Worm (Caenorhabditis elegans) whole organism, L4 larva: Measurements from ENCODE around the gene Y94H6A.3.
A peak's percentile ranks its signal among the peaks of the same experiment; 100 is the strongest.

Experiments
- F10B5.3 ChIP-seq: sonication (generic microtip); optimal IDR thresholded peaks from 2 replicates; lab custom pipeline; 2016; ENCODE audit warnings: mild to moderate bottlenecking, missing genetic modification characterization, missing compliant biosample characterization
- F26F4.8 ChIP-seq: fragments of 200-800 bp; sonication (Bioruptor generic); conservative IDR thresholded peaks from 2 replicates; pipeline ENCODE4 v1.3.6; 2022; ENCODE audit warnings: missing genetic modification characterization, missing compliant biosample characterization
- F37D6.2 ChIP-seq: sonication (generic microtip); optimal IDR thresholded peaks from 2 replicates; lab custom pipeline; 2016; ENCODE audit warnings: mild to moderate bottlenecking, missing genetic modification characterization, missing compliant biosample characterization
- R02D3.7 ChIP-seq: fragments of 150-350 bp; sonication (generic microtip); optimal IDR thresholded peaks from 3 replicates; lab custom pipeline; 2014; ENCODE audit warnings: missing biosample characterization, missing genetic modification characterization
- T20F7.1 ChIP-seq: fragments of 200-800 bp; sonication (Bioruptor generic); optimal IDR thresholded peaks from 2 replicates; lab custom pipeline; 2018; ENCODE audit warnings: mild to moderate bottlenecking, missing genetic modification characterization, missing compliant biosample characterization
- ZK546.5 ChIP-seq, 2 experiments: sonication (generic microtip); optimal IDR thresholded peaks; 2 replicates each; lab custom pipeline; 2017; ENCODE audit warnings: missing biosample characterization in 2 of 2, missing genetic modification characterization in 2 of 2
- aha-1 ChIP-seq: fragments of 150-350 bp; peaks from one replicate; lab custom pipeline; 2014; ENCODE audit warnings: missing biosample characterization, missing genetic modification characterization
- arid-1 ChIP-seq: fragments of 200-800 bp; sonication (Bioruptor generic); conservative IDR thresholded peaks from 2 replicates; pipeline ENCODE4 v1.3.6; 2022; ENCODE audit warnings: missing genetic modification reagents, missing genetic modification characterization, missing compliant biosample characterization
- daf-12 ChIP-seq: fragments of 150-350 bp; optimal IDR thresholded peaks from 2 replicates; lab custom pipeline; 2014; ENCODE audit warnings: missing biosample characterization, missing genetic modification reagents, missing genetic modification characterization
- dpl-1 ChIP-seq: fragments of 150-350 bp; optimal IDR thresholded peaks from 2 replicates; lab custom pipeline; 2014; ENCODE audit warnings: missing biosample characterization, missing genetic modification reagents, missing genetic modification characterization
- duxl-1 ChIP-seq: sonication (generic microtip); optimal IDR thresholded peaks from 2 replicates; lab custom pipeline; 2016; ENCODE audit warnings: mild to moderate bottlenecking, missing genetic modification characterization, moderate library complexity, missing compliant biosample characterization; ENCODE audit not compliant: poor library complexity
- hif-1 ChIP-seq, 2 experiments: sonication (generic microtip); optimal IDR thresholded peaks; 2 replicates each; lab custom pipeline; 2016 to 2017; ENCODE audit warnings: missing compliant biosample characterization in 2 of 2, missing genetic modification characterization in 2 of 2, missing genetic modification reagents in 2 of 2, missing genotype in 2 of 2, mild to moderate bottlenecking in 1 of 2
- hlh-11 ChIP-seq: fragments of 200-800 bp; sonication (Bioruptor generic); optimal IDR thresholded peaks from 2 replicates; lab custom pipeline; 2018; ENCODE audit warnings: mild to moderate bottlenecking, missing genetic modification characterization, missing compliant biosample characterization
- hlh-30 ChIP-seq: sonication (generic microtip); optimal IDR thresholded peaks from 2 replicates; lab custom pipeline; 2017; ENCODE audit warnings: antibody characterized with exemption, mild to moderate bottlenecking, missing genetic modification characterization, missing compliant biosample characterization; ENCODE audit not compliant: insufficient read depth
- jun-1 ChIP-seq: fragments of 150-350 bp; optimal IDR thresholded peaks from 2 replicates; lab custom pipeline; 2014; ENCODE audit warnings: missing biosample characterization, missing genetic modification reagents, missing genetic modification characterization
- lin-13 ChIP-seq: fragments of 150-350 bp; optimal IDR thresholded peaks from 2 replicates; lab custom pipeline; 2014; ENCODE audit warnings: missing biosample characterization, missing genetic modification reagents, missing genetic modification characterization
- lin-29 ChIP-seq: fragments of 200-800 bp; sonication (Bioruptor generic); IDR thresholded peaks from 2 replicates; pipeline ENCODE4 v1.3.6; 2022; ENCODE audit warnings: missing genetic modification reagents, missing genetic modification characterization, missing compliant biosample characterization
- lin-38 ChIP-seq: fragments of 200-800 bp; sonication (Bioruptor generic); IDR thresholded peaks from 2 replicates; pipeline ENCODE4 v1.3.6; 2022; ENCODE audit warnings: missing genetic modification reagents, missing genetic modification characterization, missing compliant biosample characterization
- mdl-1 ChIP-seq, 2 experiments: fragments of 150-350 bp in 1 of 2; sonication (generic microtip) in 1 of 2; optimal IDR thresholded peaks; 2 replicates each; lab custom pipeline; 2014 to 2017; ENCODE audit warnings: missing biosample characterization in 2 of 2, missing genetic modification characterization in 2 of 2
- nhr-102 ChIP-seq: sonication (generic microtip); optimal IDR thresholded peaks from 2 replicates; lab custom pipeline; 2016; ENCODE audit warnings: mild to moderate bottlenecking, missing genetic modification characterization, moderate library complexity, missing compliant biosample characterization
- nhr-11 ChIP-seq: fragments of 150-350 bp; optimal IDR thresholded peaks from 2 replicates; lab custom pipeline; 2014; ENCODE audit warnings: missing biosample characterization, missing genetic modification characterization
- nhr-25 ChIP-seq: sonication (generic microtip); optimal IDR thresholded peaks from 2 replicates; lab custom pipeline; 2017; ENCODE audit warnings: missing genetic modification characterization, mild to moderate bottlenecking, missing compliant biosample characterization, antibody characterized with exemption, moderate library complexity, borderline replicate concordance; ENCODE audit not compliant: insufficient read depth
- nhr-28 ChIP-seq: fragments of 150-350 bp; optimal IDR thresholded peaks from 2 replicates; lab custom pipeline; 2014; ENCODE audit warnings: missing biosample characterization, missing genetic modification characterization
- nhr-42 ChIP-seq: fragments of 200-800 bp; sonication (Bioruptor generic); IDR thresholded peaks from 2 replicates; pipeline ENCODE4 v1.3.6; 2022; ENCODE audit warnings: missing genetic modification characterization, missing compliant biosample characterization
- nhr-6 ChIP-seq: fragments of 150-350 bp; optimal IDR thresholded peaks from 2 replicates; lab custom pipeline; 2014; ENCODE audit warnings: missing biosample characterization, missing genetic modification characterization
- pha-4 ChIP-seq, 2 experiments: fragments of 150-350 bp in 1 of 2; fragments of 200-800 bp in 1 of 2; sonication (Bioruptor generic) in 1 of 2; IDR thresholded peaks in 1 of 2; optimal IDR thresholded peaks in 1 of 2; 2 replicates each; pipeline versions ENCODE4 v1.3.6 to Lab custom; 2014 to 2022; ENCODE audit warnings: missing genetic modification characterization in 2 of 2, missing genetic modification reagents in 2 of 2, missing biosample characterization in 1 of 2, missing compliant biosample characterization in 1 of 2
- php-3 ChIP-seq: fragments of 200-800 bp; sonication (Bioruptor generic); IDR thresholded peaks from 2 replicates; pipeline ENCODE4 v1.3.6; 2022; ENCODE audit warnings: missing genetic modification reagents, missing genetic modification characterization, missing compliant biosample characterization
- saeg-2 ChIP-seq: fragments of 200-800 bp; sonication (Bioruptor generic); IDR thresholded peaks from 2 replicates; pipeline ENCODE4 v1.3.6; 2022; ENCODE audit warnings: missing genetic modification reagents, missing genetic modification characterization, missing compliant biosample characterization
- spr-1 ChIP-seq: sonication (generic microtip); optimal IDR thresholded peaks from 2 replicates; lab custom pipeline; 2016; ENCODE audit warnings: mild to moderate bottlenecking, missing genetic modification characterization, missing compliant biosample characterization
- spr-3 ChIP-seq: fragments of 200-800 bp; sonication (Bioruptor generic); optimal IDR thresholded peaks from 2 replicates; lab custom pipeline; 2018; ENCODE audit warnings: mild to moderate bottlenecking, missing genetic modification characterization, missing compliant biosample characterization
- tra-1 ChIP-seq: fragments of 200-800 bp; sonication (Bioruptor generic); IDR thresholded peaks from 2 replicates; pipeline ENCODE4 v1.3.6; 2022; ENCODE audit warnings: missing genetic modification reagents, missing genetic modification characterization, missing compliant biosample characterization
- unc-130 ChIP-seq: sonication (generic microtip); optimal IDR thresholded peaks from 2 replicates; lab custom pipeline; 2016; ENCODE audit warnings: missing genetic modification reagents, missing genetic modification characterization, missing compliant biosample characterization
- vab-7 ChIP-seq: fragments of 200-800 bp; sonication (Bioruptor generic); IDR thresholded peaks from 2 replicates; pipeline ENCODE4 v1.3.6; 2022; ENCODE audit warnings: missing genetic modification reagents, missing genetic modification characterization, missing compliant biosample characterization
- zag-1 ChIP-seq: fragments of 150-350 bp; optimal IDR thresholded peaks from 2 replicates; lab custom pipeline; 2014; ENCODE audit warnings: missing biosample characterization, missing genetic modification characterization
- zip-2 ChIP-seq: fragments of 150-350 bp; optimal IDR thresholded peaks from 2 replicates; lab custom pipeline; 2014; ENCODE audit warnings: missing biosample characterization, missing genetic modification characterization
- ztf-11 ChIP-seq: fragments of 150-350 bp; optimal IDR thresholded peaks from 2 replicates; lab custom pipeline; 2014; ENCODE audit warnings: missing biosample characterization, missing genetic modification characterization
- ztf-7 ChIP-seq: fragments of 150-350 bp; optimal IDR thresholded peaks from 2 replicates; lab custom pipeline; 2014; ENCODE audit warnings: missing biosample characterization, missing genetic modification characterization

Gene Y94H6A.3

DNA sequence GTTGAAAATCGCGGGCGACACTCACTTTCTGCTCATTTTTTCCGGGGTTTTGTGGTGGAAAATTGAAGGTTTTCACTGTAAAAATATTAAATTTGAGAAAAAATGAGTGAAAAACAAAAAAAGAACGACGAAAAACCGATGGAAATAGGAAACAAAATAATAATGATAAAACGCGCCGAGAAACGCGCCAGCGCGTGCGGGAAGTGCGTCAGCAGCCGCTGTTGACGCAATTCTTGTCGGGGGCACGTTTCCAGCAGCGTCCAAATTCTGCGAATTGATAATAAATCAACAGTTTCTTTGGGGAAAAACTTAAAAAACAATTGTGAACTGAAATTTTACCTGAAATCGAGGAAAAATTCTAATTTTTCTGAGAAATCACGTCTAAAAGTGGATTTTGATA lies 49.5 kb downstream of the Y94H6A.3 start, which contains the start of gene ubxn-2 (continued):
- TF ChIP-seq daf-12, result no peak
- no peak for TF ChIP-seq zip-2 (tag; lab: Kevin White, UChicago)
- TF ChIP-seq unc-130, result peak; percentile 37
- TF ChIP-seq dpl-1, result peak; percentile 83
- no peak for TF ChIP-seq php-3
- TF ChIP-seq arid-1 (GFP tag; lab: Robert Waterston, UW), result no peak
- TF ChIP-seq jun-1 (tag; lab: Kevin White, UChicago), result peak; percentile 35
- TF ChIP-seq F26F4.8 (GFP tag; lab: Robert Waterston, UW), result no peak
- peak; percentile 59 for TF ChIP-seq lin-13
- peak; percentile 32 for TF ChIP-seq spr-3
- peak; percentile 29 for TF ChIP-seq T20F7.1 (GFP tag; lab: Kevin White, UChicago)
- peak; percentile 27 for TF ChIP-seq duxl-1 (tag; lab: Kevin White, UChicago)
- peak; percentile 80 for TF ChIP-seq ztf-7 (tag; lab: Kevin White, UChicago)
- peak in 1 of 2 experiments; percentile 61 for TF ChIP-seq hif-1 (tag; optimal IDR thresholded peaks at IDR 0.05; lab: Kevin White, UChicago)
- TF ChIP-seq vab-7 (GFP tag; lab: Robert Waterston, UW), result no peak
- peak; percentile 67 for TF ChIP-seq pha-4 (GFP tag; IDR thresholded peaks at IDR 0.05; lab: Robert Waterston, UW)
- no peak for TF ChIP-seq pha-4 (tag; optimal IDR thresholded peaks at IDR 0.05; lab: Kevin White, UChicago)
- TF ChIP-seq ZK546.5 (tag; optimal IDR thresholded peaks at IDR 0.05; lab: Kevin White, UChicago), result no peak
- TF ChIP-seq ztf-11 (tag; lab: Kevin White, UChicago), result no peak
- peak; percentile 78 for TF ChIP-seq nhr-102 (tag; lab: Kevin White, UChicago)
- TF ChIP-seq saeg-2 (GFP tag; lab: Robert Waterston, UW), result no peak
- TF ChIP-seq nhr-28 (tag; lab: Kevin White, UChicago), result peak; percentile 43
- TF ChIP-seq R02D3.7 (tag; lab: Kevin White, UChicago), result no peak
- TF ChIP-seq nhr-25 (tag; lab: Kevin White, UChicago), result peak; percentile 15
- TF ChIP-seq hlh-30 (tag; lab: Kevin White, UChicago), result peak; percentile 67
- TF ChIP-seq lin-29 (GFP tag; lab: Robert Waterston, UW), result peak; percentile 42; the same call in 1 of the 2 replicates
- TF ChIP-seq hlh-11 (tag; lab: Kevin White, UChicago), result peak; percentile 64
- peak; percentile 85 for TF ChIP-seq lin-38 (GFP tag; lab: Robert Waterston, UW)
- peak; percentile 12; the same call in 1 of the 2 replicates for TF ChIP-seq nhr-42
- TF ChIP-seq F37D6.2 (tag; lab: Kevin White, UChicago), result peak; percentile 48
- TF ChIP-seq aha-1 (tag; lab: Kevin White, UChicago), result no peak
- TF ChIP-seq nhr-11 (tag; lab: Kevin White, UChicago), result peak; percentile 24
- peak; percentile 25 for TF ChIP-seq F10B5.3 (tag; lab: Kevin White, UChicago)
- peak; percentile 58 for TF ChIP-seq spr-1 (tag; lab: Kevin White, UChicago)
- peak; percentile 49 for TF ChIP-seq nhr-6
- TF ChIP-seq tra-1 (GFP tag; lab: Robert Waterston, UW), result no peak
- TF ChIP-seq zag-1 (tag; lab: Kevin White, UChicago), result no peak
- peak in 1 of 2 experiments; percentile 52 for TF ChIP-seq mdl-1 (tag; optimal IDR thresholded peaks at IDR 0.05; lab: Kevin White, UChicago)
